Worm (Caenorhabditis elegans) whole organism, young adult: ENCODE results near the gene ZK1058.3.

Experiments used
- B0035.1 ChIP-seq: sonication (generic microtip); optimal IDR thresholded peaks from 2 replicates; lab custom pipeline; 2016; ENCODE audit warnings: missing genetic modification characterization, mild to moderate bottlenecking, missing compliant biosample characterization, missing genotype, missing genetic modification reagents
- D2030.7 ChIP-seq: fragments of 200-800 bp; sonication (Bioruptor generic); IDR thresholded peaks from 2 replicates; pipeline ENCODE4 v1.3.6; 2022; ENCODE audit warnings: missing genetic modification reagents, missing genetic modification characterization, missing compliant biosample characterization
- F10E7.11 ChIP-seq: sonication (generic microtip); optimal IDR thresholded peaks from 2 replicates; lab custom pipeline; 2017; ENCODE audit warnings: mild to moderate bottlenecking, missing genetic modification characterization, moderate library complexity, missing compliant biosample characterization
- F39B2.1 ChIP-seq: fragments of 200-800 bp; sonication (Bioruptor generic); IDR thresholded peaks from 2 replicates; pipeline ENCODE4 v1.3.6; 2022; ENCODE audit warnings: missing genetic modification reagents, missing genetic modification characterization, missing compliant biosample characterization
- F55B11.4 ChIP-seq: sonication (generic microtip); optimal IDR thresholded peaks from 2 replicates; lab custom pipeline; 2016; ENCODE audit warnings: missing compliant biosample characterization, missing genetic modification characterization, borderline replicate concordance; ENCODE audit not compliant: insufficient read depth
- F57A8.1 ChIP-seq: fragments of 200-800 bp; sonication (Bioruptor generic); optimal IDR thresholded peaks from 2 replicates; lab custom pipeline; 2018; ENCODE audit warnings: mild to moderate bottlenecking, missing genetic modification characterization, moderate library complexity, missing compliant biosample characterization
- F57C9.4 ChIP-seq: sonication (generic microtip); optimal IDR thresholded peaks from 2 replicates; lab custom pipeline; 2017; ENCODE audit warnings: mild to moderate bottlenecking, missing genetic modification characterization, missing compliant biosample characterization
- K11D2.4 ChIP-seq: fragments of 200-800 bp; sonication (Bioruptor generic); IDR thresholded peaks from 2 replicates; pipeline ENCODE4 v1.3.6; 2022; ENCODE audit warnings: missing genetic modification reagents, missing genetic modification characterization, missing compliant biosample characterization
- T07F8.4 ChIP-seq: sonication (generic microtip); optimal IDR thresholded peaks from 2 replicates; lab custom pipeline; 2016; ENCODE audit warnings: mild to moderate bottlenecking, missing genetic modification characterization, moderate library complexity, missing compliant biosample characterization
- Y53F4B.3 ChIP-seq: fragments of 200-800 bp; sonication (Bioruptor generic); IDR thresholded peaks from 2 replicates; pipeline ENCODE4 v1.3.6; 2022; ENCODE audit warnings: missing genetic modification reagents, missing genetic modification characterization, missing compliant biosample characterization
- Y79H2A.3 ChIP-seq: fragments of 200-800 bp; sonication (Bioruptor generic); conservative IDR thresholded peaks from 2 replicates; pipeline ENCODE4 v1.3.6; 2022; ENCODE audit warnings: missing genetic modification reagents, missing genetic modification characterization, missing compliant biosample characterization
- Y95B8A.8 ChIP-seq: fragments of 200-800 bp; sonication (Bioruptor generic); IDR thresholded peaks from 2 replicates; pipeline ENCODE4 v1.3.6; 2022; ENCODE audit warnings: missing genetic modification reagents, missing genetic modification characterization, missing compliant biosample characterization
- ZK185.1 ChIP-seq: sonication (generic microtip); optimal IDR thresholded peaks from 2 replicates; lab custom pipeline; 2016; ENCODE audit warnings: mild to moderate bottlenecking, missing genetic modification characterization, missing compliant biosample characterization; ENCODE audit not compliant: poor library complexity, severe bottlenecking
- atf-7 ChIP-seq: sonication (generic microtip); optimal IDR thresholded peaks from 2 replicates; lab custom pipeline; 2017; ENCODE audit warnings: mild to moderate bottlenecking, missing genetic modification characterization, missing compliant biosample characterization
- attf-3 ChIP-seq: fragments of 200-800 bp; sonication (Bioruptor generic); conservative IDR thresholded peaks from 2 replicates; pipeline ENCODE4 v1.3.6; 2022; ENCODE audit warnings: missing genetic modification reagents, missing genetic modification characterization, missing compliant biosample characterization
- cebp-1 ChIP-seq, 2 experiments: fragments of 200-800 bp in 1 of 2; sonication (Bioruptor generic) in 1 of 2; sonication (generic microtip) in 1 of 2; IDR thresholded peaks in 1 of 2; optimal IDR thresholded peaks in 1 of 2; 2 replicates each; pipeline versions ENCODE4 v1.3.6 to Lab custom; 2017 to 2022; ENCODE audit warnings: missing compliant biosample characterization in 2 of 2, missing genetic modification characterization in 2 of 2, mild to moderate bottlenecking in 1 of 2, missing genetic modification reagents in 1 of 2, moderate library complexity in 1 of 2
- ceh-40 ChIP-seq: fragments of 200-800 bp; sonication (Bioruptor generic); IDR thresholded peaks from 2 replicates; pipeline ENCODE4 v1.3.6; 2022; ENCODE audit warnings: missing genetic modification characterization, missing compliant biosample characterization
- ceh-79 ChIP-seq: sonication (generic microtip); optimal IDR thresholded peaks from 2 replicates; lab custom pipeline; 2017; ENCODE audit warnings: mild to moderate bottlenecking, missing genetic modification characterization, missing compliant biosample characterization
- dpl-1 ChIP-seq: fragments of 150-350 bp; optimal IDR thresholded peaks from 2 replicates; lab custom pipeline; 2014; ENCODE audit warnings: missing biosample characterization, missing genetic modification reagents, missing genetic modification characterization
- egl-44 ChIP-seq: fragments of 200-800 bp; sonication (Bioruptor generic); IDR thresholded peaks from 2 replicates; pipeline ENCODE4 v1.3.6; 2022; ENCODE audit warnings: missing genetic modification reagents, missing genetic modification characterization, missing compliant biosample characterization
- ekl-4 ChIP-seq: fragments of 200-800 bp; sonication (Bioruptor generic); IDR thresholded peaks from 2 replicates; pipeline ENCODE4 v1.3.6; 2022; ENCODE audit warnings: missing genetic modification reagents, missing genetic modification characterization, missing compliant biosample characterization
- fkh-3 ChIP-seq: sonication (generic microtip); optimal IDR thresholded peaks from 2 replicates; lab custom pipeline; 2016; ENCODE audit warnings: mild to moderate bottlenecking, missing genetic modification characterization, missing compliant biosample characterization
- hlh-26 ChIP-seq: fragments of 200-800 bp; sonication (Bioruptor generic); conservative IDR thresholded peaks from 2 replicates; pipeline ENCODE4 v1.3.6; 2022; ENCODE audit warnings: missing genetic modification reagents, missing genetic modification characterization, missing compliant biosample characterization
- hrde-1 ChIP-seq: sonication (generic microtip); optimal IDR thresholded peaks from 2 replicates; lab custom pipeline; 2016; ENCODE audit warnings: missing genetic modification characterization, mild to moderate bottlenecking, missing compliant biosample characterization, moderate library complexity, missing genotype, missing genetic modification reagents, borderline replicate concordance
- let-607 ChIP-seq, 2 experiments: fragments of 200-800 bp in 1 of 2; sonication (Bioruptor generic) in 1 of 2; sonication (generic microtip) in 1 of 2; optimal IDR thresholded peaks; 2 replicates each; lab custom pipeline; 2016 to 2018; ENCODE audit warnings: mild to moderate bottlenecking in 2 of 2, missing compliant biosample characterization in 2 of 2, missing genetic modification characterization in 2 of 2, moderate library complexity in 2 of 2, missing genotype in 1 of 2
- lin-54 ChIP-seq: fragments of 200-800 bp; sonication (Bioruptor generic); optimal IDR thresholded peaks from 2 replicates; lab custom pipeline; 2018; ENCODE audit warnings: mild to moderate bottlenecking, missing genetic modification characterization, missing compliant biosample characterization
- lsl-1 ChIP-seq: fragments of 200-800 bp; sonication (Bioruptor generic); optimal IDR thresholded peaks from 2 replicates; lab custom pipeline; 2018; ENCODE audit warnings: mild to moderate bottlenecking, missing genetic modification characterization, moderate library complexity, missing compliant biosample characterization
- madf-10 ChIP-seq: sonication (generic microtip); optimal IDR thresholded peaks from 2 replicates; lab custom pipeline; 2016; ENCODE audit warnings: mild to moderate bottlenecking, missing genetic modification characterization, missing compliant biosample characterization
- madf-6 ChIP-seq: fragments of 200-800 bp; sonication (Bioruptor generic); IDR thresholded peaks from 2 replicates; pipeline ENCODE4 v1.3.6; 2022; ENCODE audit warnings: missing genetic modification reagents, missing genetic modification characterization, missing compliant biosample characterization
- madf-8 ChIP-seq: fragments of 200-800 bp; sonication (Bioruptor generic); conservative IDR thresholded peaks from 2 replicates; pipeline ENCODE4 v1.3.6; 2022; ENCODE audit warnings: missing genetic modification reagents, missing genetic modification characterization, missing compliant biosample characterization
- nfyb-1 ChIP-seq: fragments of 200-800 bp; sonication (Bioruptor generic); IDR thresholded peaks from 2 replicates; pipeline ENCODE4 v1.3.6; 2022; ENCODE audit warnings: missing genetic modification reagents, missing genetic modification characterization, missing compliant biosample characterization
- pha-4 ChIP-seq: fragments of 150-350 bp; sonication (generic microtip); optimal IDR thresholded peaks from 2 replicates; lab custom pipeline; 2014; ENCODE audit warnings: missing biosample characterization, missing genetic modification reagents, missing genetic modification characterization
- rcor-1 ChIP-seq: fragments of 200-800 bp; sonication (Bioruptor generic); IDR thresholded peaks from 2 replicates; pipeline ENCODE4 v1.3.6; 2022; ENCODE audit warnings: missing genetic modification reagents, missing genetic modification characterization, missing compliant biosample characterization
- repo-1 ChIP-seq: sonication (generic microtip); optimal IDR thresholded peaks from 2 replicates; lab custom pipeline; 2017; ENCODE audit warnings: mild to moderate bottlenecking, missing genetic modification characterization, missing compliant biosample characterization
- rpc-1 ChIP-seq, 2 experiments: fragments of 150-350 bp in 1 of 2; sonication (generic microtip) in 1 of 2; optimal IDR thresholded peaks; 2 replicates each; lab custom pipeline; 2014 to 2018; ENCODE audit warnings: missing biosample characterization in 1 of 2, missing genetic modification characterization in 1 of 2, missing genetic modification reagents in 1 of 2, missing genotype in 1 of 2
- snpc-4 ChIP-seq, 5 experiments: fragments of 150-350 bp in 1 of 5; sonication (generic microtip) in 4 of 5; optimal IDR thresholded peaks; 2 replicates each; lab custom pipeline; 2014 to 2018; ENCODE audit warnings: missing genetic modification characterization in 5 of 5, missing biosample characterization in 3 of 5, antibody characterized with exemption in 2 of 5, mild to moderate bottlenecking in 2 of 5, missing compliant biosample characterization in 2 of 5, missing genotype in 2 of 5, moderate library complexity in 2 of 5, missing genetic modification reagents in 1 of 5
- somi-1 ChIP-seq: fragments of 200-800 bp; sonication (Bioruptor generic); optimal IDR thresholded peaks from 2 replicates; lab custom pipeline; 2018; ENCODE audit warnings: mild to moderate bottlenecking, missing genetic modification characterization, missing compliant biosample characterization
- sptf-2 ChIP-seq: fragments of 200-800 bp; sonication (Bioruptor generic); optimal IDR thresholded peaks from 2 replicates; lab custom pipeline; 2018; ENCODE audit warnings: mild to moderate bottlenecking, missing genetic modification characterization, missing compliant biosample characterization
- tbx-9 ChIP-seq: sonication (generic microtip); optimal IDR thresholded peaks from 2 replicates; lab custom pipeline; 2016; ENCODE audit warnings: borderline replicate concordance, missing genetic modification characterization, inconsistent platforms, missing compliant biosample characterization
- tlf-1 ChIP-seq: fragments of 200-800 bp; sonication (Bioruptor generic); optimal IDR thresholded peaks from 2 replicates; lab custom pipeline; 2018; ENCODE audit warnings: mild to moderate bottlenecking, missing genetic modification characterization, missing compliant biosample characterization
- unc-62 ChIP-seq: fragments of 150-350 bp; optimal IDR thresholded peaks from 2 replicates; lab custom pipeline; 2014; ENCODE audit warnings: missing biosample characterization, missing genetic modification reagents, missing genetic modification characterization
- zfh-2 ChIP-seq: fragments of 200-800 bp; sonication (Bioruptor generic); conservative IDR thresholded peaks from 2 replicates; pipeline ENCODE4 v1.3.6; 2022; ENCODE audit warnings: missing genetic modification reagents, missing genetic modification characterization, missing compliant biosample characterization
- ztf-18 ChIP-seq: sonication (generic microtip); optimal IDR thresholded peaks from 2 replicates; lab custom pipeline; 2016; ENCODE audit warnings: missing genotype, mild to moderate bottlenecking, missing genetic modification characterization, missing compliant biosample characterization
- ztf-28 ChIP-seq: fragments of 200-800 bp; sonication (Bioruptor generic); IDR thresholded peaks from 2 replicates; pipeline ENCODE4 v1.3.6; 2022; ENCODE audit warnings: missing genetic modification reagents, missing genetic modification characterization, missing compliant biosample characterization
- ztf-3 ChIP-seq: fragments of 200-800 bp; sonication (Bioruptor generic); optimal IDR thresholded peaks from 2 replicates; lab custom pipeline; 2018; ENCODE audit warnings: mild to moderate bottlenecking, missing genetic modification characterization, missing compliant biosample characterization

Gene ZK1058.3

ce11 chrIII:3902588-3903325 is 15.9 kb upstream of the ZK1058.3 start (continued):
- TF ChIP-seq let-607 (tag; optimal IDR thresholded peaks at IDR 0.05; lab: Kevin White, UChicago) (no peak), hrde-1 (tag; lab: Kevin White, UChicago) (no peak), attf-3 (GFP tag; lab: Robert Waterston, UW) (no peak), ceh-79 (tag; lab: Kevin White, UChicago) (peak; percentile 15), pha-4 (tag; lab: Kevin White, UChicago) (no peak), atf-7 (peak; percentile 6), ZK185.1 (no peak), K11D2.4 (GFP tag; lab: Robert Waterston, UW) (no peak), snpc-4 (GFP tag; optimal IDR thresholded peaks at IDR 0.05; lab: Kevin White, UChicago) (no peak), snpc-4 (tag; optimal IDR thresholded peaks at IDR 0.05; lab: Kevin White, UChicago) (no peak), repo-1 (tag; lab: Kevin White, UChicago) (peak; percentile 87), F57A8.1 (GFP tag; lab: Kevin White, UChicago) (no peak), F10E7.11 (no peak), nfyb-1 (GFP tag; lab: Robert Waterston, UW) (peak; percentile 68), madf-10 (no peak), ztf-3 (GFP tag; lab: Kevin White, UChicago) (no peak), ceh-40 (GFP tag; lab: Robert Waterston, UW) (no peak), D2030.7 (no peak), Y53F4B.3 (0 out of 2 replicates have a peak, but pooled peaks have one; percentile 9), Y79H2A.3 (GFP tag; lab: Robert Waterston, UW) (no peak), ztf-18 (tag; lab: Kevin White, UChicago) (no peak), F57C9.4 (tag; lab: Kevin White, UChicago) (no peak), zfh-2 (no peak), rcor-1 (GFP tag; lab: Robert Waterston, UW) (no peak), madf-8 (GFP tag; lab: Robert Waterston, UW) (no peak), hlh-26 (GFP tag; lab: Robert Waterston, UW) (no peak), B0035.1 (no peak), tbx-9 (tag; lab: Kevin White, UChicago) (no peak), unc-62 (GFP tag; lab: Kevin White, UChicago) (no peak), cebp-1 (GFP tag; IDR thresholded peaks at IDR 0.05; lab: Robert Waterston, UW) (no peak), cebp-1 (tag; optimal IDR thresholded peaks at IDR 0.05; lab: Kevin White, UChicago) (peak; percentile 51), F55B11.4 (tag; lab: Kevin White, UChicago) (no peak), sptf-2 (no peak), tlf-1 (GFP tag; lab: Kevin White, UChicago) (peak; percentile 43), Y95B8A.8 (no peak), lsl-1 (no peak), dpl-1 (GFP tag; lab: Kevin White, UChicago) (no peak), somi-1 (no peak), ztf-28 (GFP tag; lab: Robert Waterston, UW) (no peak), fkh-3 (tag; lab: Kevin White, UChicago) (no peak), rpc-1 (optimal IDR thresholded peaks at IDR 0.05; lab: Kevin White, UChicago) (no peak), rpc-1 (tag; optimal IDR thresholded peaks at IDR 0.05; lab: Kevin White, UChicago) (no peak), T07F8.4 (tag; lab: Kevin White, UChicago) (no peak), egl-44 (GFP tag; lab: Robert Waterston, UW) (no peak), ekl-4 (peak; percentile 53; the same call in 1 of the 2 replicates), lin-54 (GFP tag; lab: Kevin White, UChicago) (no peak), madf-6 (GFP tag; lab: Robert Waterston, UW) (no peak), F39B2.1 (GFP tag; lab: Robert Waterston, UW) (no peak)
